Worm (Caenorhabditis elegans): ENCODE measurements around the gene dif-1.
A peak's percentile ranks its signal among the peaks of the same experiment; 100 is the strongest.

Gene dif-1

DNA sequence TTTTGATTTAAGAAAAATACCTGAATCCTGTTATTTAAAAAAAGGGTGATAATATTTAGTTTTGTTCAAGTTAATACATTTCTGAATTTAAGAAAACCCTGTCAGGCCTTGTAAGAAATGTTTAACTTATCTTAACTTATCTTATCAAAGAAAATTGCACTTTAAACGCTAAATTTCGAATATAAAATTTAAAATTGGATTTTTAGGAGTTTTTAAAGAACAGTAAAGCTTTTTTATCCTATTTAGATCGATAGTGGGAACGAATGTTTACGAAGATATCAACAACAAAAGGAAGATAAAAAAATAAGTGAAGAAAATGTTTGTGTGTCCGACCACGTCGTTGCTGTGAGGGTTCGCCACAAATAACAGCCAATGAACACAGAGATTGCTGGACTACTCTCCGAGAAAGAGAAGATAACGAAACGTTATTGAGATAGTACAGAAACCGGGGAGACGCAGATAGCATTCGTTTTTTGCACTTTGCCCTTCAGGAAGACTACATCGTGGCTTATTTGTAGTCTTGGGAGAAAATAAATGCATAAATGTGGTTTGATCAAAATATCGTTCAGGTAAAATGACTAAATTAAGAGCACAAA, at the start of gene dif-1 (continued):
- TF ChIP-seq lin-14 (GFP tag; optimal IDR thresholded peaks at IDR 0.05) (peak; percentile 73), lin-35 (GFP tag; optimal IDR thresholded peaks at IDR 0.05) (peak in 1 of 2 experiments; percentile 54)

ce11 chrIV:7588631-7589030, 35.8 kb upstream of the dif-1 start, which contains the start of gene cla-1:
TSS of gene cla-1 (plus strand) at chrIV:7588931.
- TF ChIP-seq lin-14 (GFP tag; optimal IDR thresholded peaks at IDR 0.05) (peak; percentile 33), Y116A8C.19 (tag; optimal IDR thresholded peaks at IDR 0.05; ENCODE audit: borderline replicate concordance) (no peak)

- TF ChIP-seq pqm-1 (tag; optimal IDR thresholded peaks at IDR 0.05) (no peak), nhr-76 (tag; optimal IDR thresholded peaks at IDR 0.05) (no peak), grh-1 (GFP tag; IDR thresholded peaks at IDR 0.05) (no peak), xbp-1 (tag; optimal IDR thresholded peaks at IDR 0.05) (no peak), F16B12.6 (tag; optimal IDR thresholded peaks at IDR 0.05) (no peak), fkh-10 (GFP tag; optimal IDR thresholded peaks at IDR 0.05) (peak; percentile 79), alr-1 (tag; optimal IDR thresholded peaks at IDR 0.05; ENCODE audit: borderline replicate concordance) (no peak), fkh-8 (tag; optimal IDR thresholded peaks at IDR 0.05) (no peak), ama-1 (optimal IDR thresholded peaks at IDR 0.05) (no peak), lin-14 (GFP tag; optimal IDR thresholded peaks at IDR 0.05) (peak; percentile 11), unc-130 (tag; optimal IDR thresholded peaks at IDR 0.05) (no peak), lin-15B (tag; optimal IDR thresholded peaks at IDR 0.05) (no peak)
These were observed 34.2 kb upstream of the dif-1 start for ce11 chrIV:7586972-7587371.

- no peak for TF ChIP-seq aly-2 (tag; optimal IDR thresholded peaks at IDR 0.05)
- TF ChIP-seq fkh-4 (tag; optimal IDR thresholded peaks at IDR 0.05; ENCODE audit: borderline replicate concordance) = no peak
- TF ChIP-seq lin-14 (GFP tag; optimal IDR thresholded peaks at IDR 0.05) = peak; percentile 58
- no peak for TF ChIP-seq lin-39 (tag; optimal IDR thresholded peaks at IDR 0.05)
- TF ChIP-seq ceh-82 (tag; optimal IDR thresholded peaks at IDR 0.05) = peak in 2 of 3 experiments; percentile 15 to 40
These were observed 32.6 kb upstream of the dif-1 start for ce11 chrIV:7585273-7585882.

ce11 chrIV:7580062-7580614, 27.3 kb upstream of the dif-1 start, which contains the start of the genes cec-5 and nol-10:
TSS of gene cec-5 (minus strand) at chrIV:7580112.
TSS of gene nol-10 (plus strand) at chrIV:7580597.
- TF ChIP-seq snpc-4 (tag; optimal IDR thresholded peaks at IDR 0.05) (peak; percentile 34), lin-13 (GFP tag; optimal IDR thresholded peaks at IDR 0.05) (peak; percentile 73), efl-3 (GFP tag; optimal IDR thresholded peaks at IDR 0.05) (no peak), nhr-12 (tag; optimal IDR thresholded peaks at IDR 0.05) (no peak), grh-1 (GFP tag; IDR thresholded peaks at IDR 0.05) (no peak), sup-37 (GFP tag; optimal IDR thresholded peaks at IDR 0.05) (no peak), unc-30 (tag; optimal IDR thresholded peaks at IDR 0.05) (no peak), blmp-1 (tag; optimal IDR thresholded peaks at IDR 0.05) (peak; percentile 34), ceh-82 (tag; optimal IDR thresholded peaks at IDR 0.05) (peak; percentile 12 to 66 (median 54)), lin-15B (tag; optimal IDR thresholded peaks at IDR 0.05) (peak; percentile 81), zip-4 (GFP tag; optimal IDR thresholded peaks at IDR 0.05) (no peak), vab-15 (tag; optimal IDR thresholded peaks at IDR 0.05) (no peak), swsn-7 (tag; optimal IDR thresholded peaks at IDR 0.05) (peak; percentile 75), nhr-90 (tag; optimal IDR thresholded peaks at IDR 0.05; ENCODE audit: poor library complexity) (peak; percentile 55), hlh-17 (GFP tag; optimal IDR thresholded peaks at IDR 0.05; ENCODE audit: borderline replicate concordance) (no peak), nhr-85 (tag) (no peak), unc-130 (tag; optimal IDR thresholded peaks at IDR 0.05) (peak; percentile 72), jun-1 (tag; optimal IDR thresholded peaks at IDR 0.05) (no peak), elt-2 (tag; optimal IDR thresholded peaks at IDR 0.05) (peak; percentile 48), ztf-11 (tag; optimal IDR thresholded peaks at IDR 0.05) (peak in 1 of 2 experiments; percentile 29), C16A3.4 (tag; optimal IDR thresholded peaks at IDR 0.05) (peak; percentile 79), mef-2 (tag; optimal IDR thresholded peaks at IDR 0.05) (no peak), sox-4 (tag; optimal IDR thresholded peaks at IDR 0.05) (no peak), xbp-1 (tag; optimal IDR thresholded peaks at IDR 0.05) (peak; percentile 71), efl-1 (optimal IDR thresholded peaks at IDR 0.05) (peak; percentile 78 to 81), efl-1 (GFP tag; optimal IDR thresholded peaks at IDR 0.05 in 1 of 2) (peak; percentile 75 to 96), aha-1 (tag; optimal IDR thresholded peaks at IDR 0.05) (no peak), ama-1 (optimal IDR thresholded peaks at IDR 0.05) (no peak), lin-35 (GFP tag; optimal IDR thresholded peaks at IDR 0.05) (peak; percentile 78 to 87), zag-1 (tag; optimal IDR thresholded peaks at IDR 0.05) (peak; percentile 38), nhr-20 (tag; optimal IDR thresholded peaks at IDR 0.05) (peak; percentile 74)
